Fruit fly (Drosophila melanogaster) whole organism, larva: Measurements from ENCODE around the gene DCP2.

Source experiments
- noc ChIP-seq: fragments of 200-800 bp; sonication (Bioruptor generic); optimal IDR thresholded peaks from 3 replicates; lab custom pipeline; 2019; ENCODE audit warnings: missing biosample characterization, mild to moderate bottlenecking, missing genetic modification characterization, moderate library complexity

DCP2 gene

dm6 chr3L:15826347-15826984, at the start of gene DCP2, which contains the start of gene dbo:
Gene DCP2, minus strand, starts transcription at chr3L:15826423.
Gene dbo, plus strand, starts transcription at chr3L:15826888.
- no peak for TF ChIP-seq noc

dm6 chr3L:15856035-15856434, 29.8 kb upstream of the DCP2 start:
- no peak for TF ChIP-seq noc

DNA sequence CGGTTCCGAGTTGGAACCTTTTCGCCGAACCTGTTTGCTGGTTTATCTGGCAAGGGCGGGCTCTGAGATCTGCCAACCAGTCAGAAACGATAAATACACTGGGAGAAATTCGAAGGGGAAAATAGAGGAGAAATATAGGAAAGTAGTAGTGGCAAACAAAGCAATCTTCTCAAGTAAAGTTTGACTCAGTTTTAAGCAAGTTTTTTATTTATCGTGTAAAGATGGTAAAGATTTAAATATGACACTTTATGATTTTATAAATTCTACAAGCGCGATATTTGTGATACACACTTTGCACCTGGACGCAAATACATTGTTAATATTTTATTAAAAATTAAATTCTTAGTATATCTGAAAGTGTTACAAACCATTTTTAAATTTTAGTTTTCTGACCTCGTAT, 21.4 kb upstream of the DCP2 start:
- no peak for TF ChIP-seq noc

DNA sequence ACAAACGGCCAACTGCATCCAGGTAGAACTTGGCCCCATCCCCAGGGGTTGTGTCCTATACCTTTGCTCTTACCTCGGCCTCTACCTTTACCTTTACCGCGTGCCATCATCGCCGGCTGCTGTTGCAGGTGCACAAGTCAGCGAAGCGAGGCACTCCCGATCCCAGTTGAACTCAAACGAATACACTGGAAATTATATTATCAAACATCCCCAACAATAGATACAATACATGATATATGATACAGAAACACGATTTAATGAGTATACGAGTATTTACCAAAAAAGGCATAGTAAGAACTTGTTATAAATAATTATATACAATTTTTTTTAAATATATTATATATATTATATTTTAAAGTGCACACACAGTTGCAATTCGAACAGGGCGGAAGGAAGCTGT, 21.0 kb upstream of the DCP2 start:
- no peak for TF ChIP-seq noc

DNA sequence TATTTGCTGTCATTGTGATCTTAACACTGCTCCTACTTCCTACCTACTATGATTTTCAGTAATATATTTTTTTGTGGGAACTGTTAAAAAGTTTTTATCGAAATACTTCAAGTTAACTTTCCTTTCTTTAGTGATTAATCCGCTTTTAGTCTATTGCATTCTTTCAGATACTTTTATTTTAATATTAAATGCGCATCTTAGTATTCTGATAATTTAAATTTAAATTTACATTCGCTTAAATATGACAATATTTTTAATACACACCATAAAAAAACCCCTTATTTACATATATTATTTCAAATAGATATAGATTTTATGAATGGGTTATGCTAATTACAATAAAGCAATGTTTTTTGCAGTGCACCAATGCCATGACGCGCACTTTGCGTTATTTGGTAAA, 18.4 kb upstream of the DCP2 start:
- no peak for TF ChIP-seq noc

- no peak for TF ChIP-seq noc
Measured at dm6 chr3L:15843962-15844361, 17.7 kb upstream of the DCP2 start, which contains the start of gene meru. Gene meru, minus strand, starts transcription at chr3L:15844062.

DNA sequence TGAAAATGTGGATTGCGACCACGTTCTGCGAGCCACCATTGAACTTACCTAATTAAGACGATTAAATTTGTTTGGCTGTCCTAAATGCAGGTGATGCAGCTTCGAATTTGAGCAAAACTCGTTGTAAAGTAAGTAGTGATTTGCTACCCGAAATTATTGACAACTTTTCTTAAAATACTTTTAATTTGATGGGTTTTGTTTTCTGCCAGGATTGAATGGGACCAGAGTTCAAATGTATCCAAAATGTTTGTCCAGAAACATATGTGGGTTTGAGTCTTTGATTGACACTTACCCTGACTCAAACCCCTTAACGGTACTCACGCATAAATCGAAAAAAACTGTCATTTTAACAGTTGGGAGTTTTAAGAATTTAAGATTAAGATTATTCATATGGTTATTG, 11.0 kb upstream of the DCP2 start, which contains the start of gene CG15715:
Gene CG15715, minus strand, starts transcription at position 274 of the 400 bp plus-strand sequence.
- TF ChIP-seq noc, result no peak

dm6 chr3L:15834877-15835555, 8.8 kb upstream of the DCP2 start, which contains the start of gene CG18081:
Gene CG18081, minus strand, starts transcription at chr3L:15835388.
- TF ChIP-seq noc, result no peak

DNA sequence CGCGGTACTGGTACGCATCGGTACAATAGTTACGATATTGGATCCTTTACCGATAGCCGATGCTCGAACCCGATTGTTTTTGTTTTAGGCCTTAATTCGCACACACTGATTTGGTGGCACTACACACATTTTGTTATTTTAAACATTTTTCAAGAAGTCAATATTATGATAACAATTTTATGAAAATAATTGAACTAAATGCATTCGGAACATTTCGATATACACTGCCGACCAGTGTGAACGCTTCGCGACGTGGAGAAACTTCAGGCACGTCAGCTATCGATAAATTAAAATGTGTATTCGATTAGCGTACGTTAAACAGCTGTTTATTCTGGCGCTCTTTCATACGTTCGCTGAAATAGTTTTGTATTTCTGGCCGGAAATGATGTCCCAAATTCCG, 5.9 kb upstream of the DCP2 start, which contains the start of gene CG12713:
Gene CG12713, plus strand, starts transcription at position 319 of the 400 bp plus-strand sequence.
- TF ChIP-seq noc, result no peak

DNA sequence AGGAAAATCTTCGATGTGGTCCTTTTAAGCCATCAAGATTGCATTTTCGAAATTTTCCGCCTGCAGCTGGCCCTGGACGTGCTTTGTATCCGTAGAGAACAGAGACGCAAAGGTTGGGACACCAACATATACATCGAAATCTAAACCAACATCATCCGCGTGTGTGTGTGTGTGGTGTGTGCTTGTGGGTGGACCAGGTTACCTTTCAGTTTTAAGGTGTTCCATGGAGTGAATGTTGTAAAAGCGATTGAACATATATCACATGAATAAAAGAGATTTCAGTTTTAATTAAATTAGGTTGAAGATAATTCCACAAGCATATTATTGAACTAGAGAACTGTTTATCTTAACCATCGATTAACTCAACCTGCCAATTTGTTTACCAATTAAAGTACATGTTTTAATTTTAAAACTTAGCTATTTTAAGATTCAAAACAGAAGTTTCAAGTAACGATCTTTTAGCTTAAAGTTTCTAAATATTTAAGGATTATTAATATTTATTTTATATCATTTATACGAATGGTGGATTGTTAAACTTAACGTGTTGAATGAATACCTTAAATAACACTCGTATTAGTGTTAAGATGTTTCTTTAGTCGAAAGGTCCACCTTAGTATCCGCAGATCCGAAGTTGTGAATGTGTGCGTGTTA, 887 bp upstream of the DCP2 start:
- peak; percentile 93 for TF ChIP-seq noc

- TF ChIP-seq noc, result peak; percentile 71
Measured at dm6 chr3L:15825493-15826209, 572 bp downstream of the DCP2 start.

dm6 chr3L:15824537-15824936, 1.7 kb downstream of the DCP2 start:
- TF ChIP-seq noc, result no peak

DNA sequence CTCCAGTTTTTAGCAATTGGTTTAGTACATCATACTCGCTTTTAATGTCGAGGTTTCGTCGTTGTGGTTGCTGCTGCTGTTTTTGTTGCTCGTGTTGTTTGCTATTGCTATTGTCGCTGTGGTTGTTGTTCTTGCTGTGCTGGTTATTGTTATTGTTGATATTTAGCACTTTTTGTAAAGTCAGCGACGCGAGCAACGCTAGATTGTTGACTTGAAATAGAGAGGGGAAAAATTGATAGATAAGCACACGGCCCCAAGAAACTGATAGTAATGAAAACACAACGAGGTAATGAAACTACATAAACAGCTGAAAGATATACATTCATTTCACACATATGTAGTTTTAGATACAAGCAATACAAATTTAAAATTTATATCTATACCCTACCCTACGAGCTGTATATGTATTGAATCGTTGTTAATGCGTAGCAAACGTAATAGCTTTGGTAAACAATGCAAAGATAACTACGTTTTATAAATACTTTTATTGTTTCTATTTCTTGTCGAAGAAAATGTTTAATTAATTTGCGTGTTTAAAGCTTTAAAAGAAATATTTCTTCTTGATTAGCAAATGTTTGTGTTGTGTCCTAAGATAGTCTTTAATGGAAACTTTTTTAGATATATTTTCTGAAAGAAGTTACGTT, 2.3 kb downstream of the DCP2 start:
- TF ChIP-seq noc, result peak; percentile 13

dm6 chr3L:15816714-15817113, 9.5 kb downstream of the DCP2 start, which contains the start of gene CkIIalpha-i1:
Gene CkIIalpha-i1, plus strand, starts transcription at chr3L:15816979.
- TF ChIP-seq noc, result no peak

- no peak for TF ChIP-seq noc
Measured at dm6 chr3L:15816143-15816487, 10.1 kb downstream of the DCP2 start, which contains the start of gene fwe. Gene fwe, minus strand, starts transcription at chr3L:15816410.
